Worm (Caenorhabditis elegans): Measurements from ENCODE around the gene H12D21.11.
"Not testable (repeated sequence)": the region's sequence is repeated elsewhere in the genome, so short reads cannot be mapped to it uniquely, and the experiment has no call there.

Gene H12D21.11

ce11 chrV:14915599-14915998 is at the start of gene H12D21.11:
Gene H12D21.11, plus strand, starts transcription at chrV:14915899.
- TF ChIP-seq ceh-36 (tag; optimal IDR thresholded peaks at IDR 0.05) (no peak), tbx-37 (GFP tag; conservative IDR thresholded peaks at IDR 0.05) (no peak), hmg-4 (GFP tag; optimal IDR thresholded peaks at IDR 0.05) (no peak), ama-1 (optimal IDR thresholded peaks at IDR 0.05) (no peak), scrt-1 (GFP tag; IDR thresholded peaks at IDR 0.05) (no peak), aly-1 (tag; optimal IDR thresholded peaks at IDR 0.05) (no peak), ceh-13 (GFP tag; optimal IDR thresholded peaks at IDR 0.05) (no peak), pes-1 (GFP tag; IDR thresholded peaks at IDR 0.05) (no peak), ets-7 (tag; optimal IDR thresholded peaks at IDR 0.05) (no peak), hmbx-1 (tag; optimal IDR thresholded peaks at IDR 0.05) (no peak), B0310.2 (tag; optimal IDR thresholded peaks at IDR 0.05) (no peak), tra-4 (tag; optimal IDR thresholded peaks at IDR 0.05) (no peak), hnd-1 (tag; optimal IDR thresholded peaks at IDR 0.05) (no peak), sea-1 (GFP tag; conservative IDR thresholded peaks at IDR 0.05) (no peak), F13C5.2 (tag; optimal IDR thresholded peaks at IDR 0.05) (no peak)

- TF ChIP-seq flt-1 (GFP tag; IDR thresholded peaks at IDR 0.05), result no peak
- TF ChIP-seq tbx-11 (GFP tag; IDR thresholded peaks at IDR 0.05), result no peak
- no peak for TF ChIP-seq ceh-36 (tag; optimal IDR thresholded peaks at IDR 0.05)
- no peak for TF ChIP-seq pes-1 (GFP tag; IDR thresholded peaks at IDR 0.05)
- TF ChIP-seq hmbx-1 (tag; optimal IDR thresholded peaks at IDR 0.05), result no peak
- TF ChIP-seq B0310.2 (tag; optimal IDR thresholded peaks at IDR 0.05), result no peak
- no peak for TF ChIP-seq F13C5.2 (tag; optimal IDR thresholded peaks at IDR 0.05)
- no peak for TF ChIP-seq ets-7 (tag; optimal IDR thresholded peaks at IDR 0.05)
- TF ChIP-seq scrt-1 (GFP tag; IDR thresholded peaks at IDR 0.05), result no peak
- no peak for TF ChIP-seq ceh-13 (GFP tag; optimal IDR thresholded peaks at IDR 0.05)
These were observed 47.5 kb upstream of the H12D21.11 start, which contains the start of gene gcy-14 for ce11 chrV:14868181-14868580. Gene gcy-14, minus strand, starts transcription at chrV:14868281.

DNA sequence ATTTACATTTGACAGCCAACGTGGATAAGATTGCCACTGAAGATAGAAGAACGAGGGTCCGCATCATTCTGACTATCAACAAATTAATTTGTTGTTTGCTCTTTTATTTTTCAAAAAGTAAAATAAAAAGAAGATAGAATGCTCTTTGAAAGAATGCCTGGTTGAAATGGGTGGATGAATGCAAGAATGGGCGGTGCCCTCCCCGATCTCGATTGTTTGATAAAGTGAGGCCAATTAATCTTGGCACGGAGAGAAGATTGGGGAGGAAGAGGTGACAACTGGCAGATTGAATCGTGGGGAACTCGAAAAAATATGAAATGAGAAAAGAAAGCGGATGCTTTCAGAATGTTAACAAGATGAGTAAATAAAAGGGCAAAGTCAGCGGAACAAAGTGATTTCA is 44.3 kb upstream of the H12D21.11 start, which contains the start of gene ZC412.3:
Gene ZC412.3, minus strand, starts transcription at position 183 of the 400 bp plus-strand sequence.
- no peak for TF ChIP-seq hnd-1 (tag; optimal IDR thresholded peaks at IDR 0.05)
- no peak for TF ChIP-seq hmg-4 (GFP tag; optimal IDR thresholded peaks at IDR 0.05)
- TF ChIP-seq tbx-37 (GFP tag; conservative IDR thresholded peaks at IDR 0.05), result no peak
- TF ChIP-seq ets-7 (tag; optimal IDR thresholded peaks at IDR 0.05), result no peak
- no peak for TF ChIP-seq B0310.2 (tag; optimal IDR thresholded peaks at IDR 0.05)
- TF ChIP-seq ceh-13 (GFP tag; optimal IDR thresholded peaks at IDR 0.05), result no peak
- no peak for TF ChIP-seq hmbx-1 (tag; optimal IDR thresholded peaks at IDR 0.05)
- no peak for TF ChIP-seq F13C5.2 (tag; optimal IDR thresholded peaks at IDR 0.05)
- no peak for TF ChIP-seq tbx-11 (GFP tag; IDR thresholded peaks at IDR 0.05)
- TF ChIP-seq ama-1 (optimal IDR thresholded peaks at IDR 0.05), result no peak
- no peak for TF ChIP-seq scrt-1 (GFP tag; IDR thresholded peaks at IDR 0.05)
- TF ChIP-seq aly-1 (tag; optimal IDR thresholded peaks at IDR 0.05), result no peak
- TF ChIP-seq flt-1 (GFP tag; IDR thresholded peaks at IDR 0.05), result no peak
- TF ChIP-seq pes-1 (GFP tag; IDR thresholded peaks at IDR 0.05), result no peak
- TF ChIP-seq ceh-36 (tag; optimal IDR thresholded peaks at IDR 0.05), result no peak
- no peak for TF ChIP-seq sea-1 (GFP tag; conservative IDR thresholded peaks at IDR 0.05)
- no peak for TF ChIP-seq tra-4 (tag; optimal IDR thresholded peaks at IDR 0.05)

DNA sequence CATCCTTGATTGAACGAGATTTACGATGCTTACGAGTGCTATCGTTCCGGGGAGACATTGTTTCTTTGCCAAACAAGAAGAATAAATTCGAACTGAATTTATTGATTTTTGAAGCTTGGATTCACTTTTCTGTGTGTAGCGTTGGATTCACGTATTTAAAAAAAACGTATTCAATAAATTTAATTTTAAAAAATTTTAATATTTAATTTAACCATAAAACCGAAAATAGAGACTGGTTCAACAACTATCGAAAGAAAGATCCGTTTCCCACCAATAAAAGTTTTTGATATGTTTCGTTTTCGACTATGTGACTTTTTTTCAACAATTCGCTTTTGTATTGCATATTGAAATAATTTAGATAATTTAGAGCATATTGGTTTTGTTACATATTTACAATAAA is 40.3 kb upstream of the H12D21.11 start, which contains the start of gene ZC412.5:
Gene ZC412.5, minus strand, starts transcription at position 101 of the 400 bp plus-strand sequence.
- TF ChIP-seq hmg-4 (GFP tag; optimal IDR thresholded peaks at IDR 0.05), result no peak
- TF ChIP-seq flt-1 (GFP tag; IDR thresholded peaks at IDR 0.05), result no peak
- no peak for TF ChIP-seq pes-1 (GFP tag; IDR thresholded peaks at IDR 0.05)
- TF ChIP-seq ceh-36 (tag; optimal IDR thresholded peaks at IDR 0.05), result no peak
- TF ChIP-seq ets-7 (tag; optimal IDR thresholded peaks at IDR 0.05), result no peak
- no peak for TF ChIP-seq tbx-37 (GFP tag; conservative IDR thresholded peaks at IDR 0.05)
- TF ChIP-seq B0310.2 (tag; optimal IDR thresholded peaks at IDR 0.05), result no peak
- TF ChIP-seq ama-1 (optimal IDR thresholded peaks at IDR 0.05), result no peak

ce11 chrV:14876257-14876656 is 39.4 kb upstream of the H12D21.11 start:
- TF ChIP-seq ceh-13 (GFP tag; optimal IDR thresholded peaks at IDR 0.05), result peak; percentile 30
- TF ChIP-seq scrt-1 (GFP tag; IDR thresholded peaks at IDR 0.05), result peak; percentile 74
- TF ChIP-seq sea-1 (GFP tag; conservative IDR thresholded peaks at IDR 0.05), result no peak
- no peak for TF ChIP-seq ama-1 (optimal IDR thresholded peaks at IDR 0.05)
- TF ChIP-seq F13C5.2 (tag; optimal IDR thresholded peaks at IDR 0.05), result peak; percentile 44
- TF ChIP-seq ets-7 (tag; optimal IDR thresholded peaks at IDR 0.05), result no peak
- TF ChIP-seq tbx-11 (GFP tag; IDR thresholded peaks at IDR 0.05), result peak; percentile 45; the same call in 1 of the 2 replicates
- no peak for TF ChIP-seq hmbx-1 (tag; optimal IDR thresholded peaks at IDR 0.05)
- no peak for TF ChIP-seq tra-4 (tag; optimal IDR thresholded peaks at IDR 0.05)
- TF ChIP-seq ceh-36 (tag; optimal IDR thresholded peaks at IDR 0.05), result peak; percentile 53
- TF ChIP-seq aly-1 (tag; optimal IDR thresholded peaks at IDR 0.05), result no peak
- peak; percentile 72 for TF ChIP-seq B0310.2 (tag; optimal IDR thresholded peaks at IDR 0.05)
- peak; percentile 41 for TF ChIP-seq hmg-4 (GFP tag; optimal IDR thresholded peaks at IDR 0.05)
- no peak for TF ChIP-seq hnd-1 (tag; optimal IDR thresholded peaks at IDR 0.05)
- TF ChIP-seq flt-1 (GFP tag; IDR thresholded peaks at IDR 0.05), result peak; percentile 73
- TF ChIP-seq pes-1 (GFP tag; IDR thresholded peaks at IDR 0.05), result peak; percentile 83
- peak; percentile 49; the same call in 1 of the 2 replicates for TF ChIP-seq tbx-37 (GFP tag; conservative IDR thresholded peaks at IDR 0.05)

DNA sequence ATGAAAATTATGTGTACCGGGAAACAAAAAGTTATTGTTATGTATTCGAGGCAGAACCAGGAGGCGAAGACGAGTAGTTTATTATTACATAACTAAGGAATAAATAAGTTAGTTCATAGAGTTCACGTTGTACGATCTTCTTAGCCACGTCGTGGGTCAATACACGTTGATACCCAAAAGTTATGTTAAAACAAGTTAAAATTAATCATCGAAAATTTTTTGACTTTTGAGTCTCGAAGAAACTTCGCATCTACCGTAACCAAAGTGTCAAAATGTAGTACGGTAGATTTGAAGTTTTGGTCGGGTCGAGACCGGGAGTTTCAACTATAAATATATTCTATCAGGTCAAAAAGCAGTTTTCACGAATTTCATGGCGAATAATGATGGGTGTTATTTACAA is 39.0 kb upstream of the H12D21.11 start, which contains the start of gene ZC412.10:
Gene ZC412.10, minus strand, starts transcription at position 101 of the 400 bp plus-strand sequence.
- TF ChIP-seq tbx-11 (GFP tag; IDR thresholded peaks at IDR 0.05); ets-7 (tag; optimal IDR thresholded peaks at IDR 0.05); tra-4 (tag; optimal IDR thresholded peaks at IDR 0.05): not testable (repeated sequence)

DNA sequence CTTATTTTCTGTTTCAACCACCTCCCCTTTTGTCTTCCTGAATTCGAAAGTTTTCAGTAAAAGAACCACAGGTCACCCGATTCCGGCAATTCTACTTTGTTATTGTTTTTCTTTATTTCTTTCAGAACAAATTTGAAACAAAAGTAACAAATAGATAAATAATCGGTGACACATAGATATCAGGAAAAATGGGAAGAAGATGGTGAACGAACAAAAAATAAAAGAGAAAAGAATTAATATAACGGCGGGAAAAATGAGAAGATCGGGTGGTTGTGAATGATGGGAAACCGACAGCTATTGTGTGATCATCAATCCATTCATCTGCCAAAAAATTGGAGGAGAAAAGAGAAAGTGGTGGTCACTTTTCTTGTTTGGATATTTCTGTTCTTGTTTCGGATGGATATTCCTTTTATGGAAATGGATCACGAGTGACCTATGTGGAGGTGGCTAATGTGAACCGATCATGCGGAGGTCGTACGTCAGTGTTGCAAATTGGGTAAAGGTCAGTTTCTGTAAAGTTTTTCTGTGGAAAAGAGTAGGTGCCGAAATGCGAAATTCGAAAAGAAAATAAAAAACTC is 38.4 kb upstream of the H12D21.11 start:
- TF ChIP-seq ama-1 (optimal IDR thresholded peaks at IDR 0.05) (no peak), B0310.2 (tag; optimal IDR thresholded peaks at IDR 0.05) (no peak), sea-1 (GFP tag; conservative IDR thresholded peaks at IDR 0.05) (no peak), scrt-1 (GFP tag; IDR thresholded peaks at IDR 0.05) (no peak), tbx-11 (GFP tag; IDR thresholded peaks at IDR 0.05) (no peak), ceh-13 (GFP tag; optimal IDR thresholded peaks at IDR 0.05) (no peak), F13C5.2 (tag; optimal IDR thresholded peaks at IDR 0.05) (no peak), pes-1 (GFP tag; IDR thresholded peaks at IDR 0.05) (no peak)
